Fruit fly (Drosophila melanogaster): ENCODE measurements around the gene CG10098.
A peak's percentile ranks its signal among the peaks of the same experiment; 100 is the strongest.

Gene CG10098

DNA sequence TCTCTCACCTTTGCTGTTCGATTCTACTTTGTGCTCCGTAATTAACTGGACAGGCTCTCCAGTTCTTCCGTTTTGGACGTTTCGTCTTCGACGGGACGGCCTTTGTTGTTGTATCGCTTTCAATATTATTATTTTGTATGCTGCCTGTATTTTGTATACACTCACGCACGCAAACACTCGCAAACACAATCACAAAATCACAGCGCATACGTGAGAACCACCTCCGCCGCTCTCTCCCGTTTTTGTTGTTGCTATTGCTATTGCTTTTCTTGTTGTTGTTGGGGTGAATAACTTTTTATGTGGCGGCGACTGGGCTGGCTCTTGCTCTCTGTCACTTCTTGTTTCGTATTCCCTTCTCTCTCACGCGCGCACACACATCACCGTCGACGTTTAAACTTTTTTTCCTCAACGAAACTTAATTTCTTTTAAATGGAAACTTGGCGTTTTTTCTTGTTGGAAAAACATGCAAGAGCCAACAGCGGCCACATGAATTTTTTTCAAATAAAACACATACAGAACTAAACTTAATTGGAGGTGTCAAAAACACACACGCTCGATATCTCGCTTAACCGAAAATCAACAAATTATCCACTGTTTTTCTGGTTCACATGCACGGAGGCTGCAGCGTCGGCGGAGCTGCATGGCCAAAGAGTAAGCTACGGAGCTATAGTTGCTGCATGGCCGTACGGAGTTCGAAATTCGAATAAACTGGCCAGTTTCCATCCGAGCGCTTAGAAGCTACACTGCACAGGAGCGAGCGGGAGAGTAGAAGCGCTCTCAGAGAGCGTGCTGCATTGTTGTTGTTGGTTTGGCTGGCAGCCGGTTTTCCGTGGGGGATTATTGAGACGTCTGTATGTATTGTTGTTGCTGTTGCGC lies 16.4 kb upstream of the CG10098 start (continued):
- TF ChIP-seq CG1647 (GFP tag; optimal IDR thresholded peaks at IDR 0.05) (peak; percentile 19), Med (GFP tag) (peak; percentile 74), Ets65A (GFP tag) (no peak), Jarid2 (GFP tag; optimal IDR thresholded peaks at IDR 0.05) (peak; percentile 52)

DNA sequence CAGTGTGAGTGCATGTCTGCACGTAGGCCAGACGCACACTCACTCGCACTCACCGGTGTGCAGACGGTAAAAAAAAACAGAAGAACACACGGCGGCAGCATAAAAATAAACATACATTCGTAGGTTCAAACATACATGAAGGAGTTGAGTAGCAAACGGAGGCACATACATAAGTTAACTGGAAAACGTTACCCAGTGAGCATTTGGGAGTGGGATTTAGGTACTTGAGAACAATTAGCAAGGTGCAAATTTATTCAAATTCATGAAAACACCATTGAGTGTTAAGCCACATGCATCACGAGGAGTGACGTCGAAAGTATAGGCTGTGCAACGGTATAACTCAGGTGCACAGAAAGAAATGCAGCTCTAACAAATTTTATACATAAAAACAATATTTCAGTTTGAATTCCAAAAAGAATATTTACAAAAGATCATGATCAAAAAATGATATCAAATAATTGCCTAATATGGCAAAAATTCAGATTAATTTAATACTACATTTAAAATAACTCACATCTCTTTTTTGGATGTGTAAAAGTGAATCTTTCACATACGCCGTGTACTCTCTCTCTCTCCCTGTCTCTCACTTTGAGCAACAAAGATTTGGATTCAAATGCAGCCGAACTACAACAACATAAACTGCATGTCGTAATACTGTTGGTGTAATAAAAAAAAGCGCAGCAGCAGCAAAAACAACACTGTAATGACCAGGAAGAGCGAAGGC lies 15.6 kb upstream of the CG10098 start:
- TF ChIP-seq Camta (GFP tag; optimal IDR thresholded peaks at IDR 0.05) (peak; percentile 96), slp2 (GFP tag; optimal IDR thresholded peaks at IDR 0.05) (peak; percentile 90), p53 (GFP tag; optimal IDR thresholded peaks at IDR 0.05) (peak; percentile 4), sc (optimal IDR thresholded peaks at IDR 0.05) (no peak), sc (GFP tag; optimal IDR thresholded peaks at IDR 0.05) (peak; percentile 96), CG12744 (GFP tag; optimal IDR thresholded peaks at IDR 0.05) (peak; percentile 82), CG9932 (GFP tag; IDR thresholded peaks at IDR 0.05) (no peak), gt (GFP tag; IDR thresholded peaks at IDR 0.05) (no peak), CG1647 (GFP tag; optimal IDR thresholded peaks at IDR 0.05) (peak; percentile 82), gcm2 (GFP tag; optimal IDR thresholded peaks at IDR 0.05) (peak; percentile 81), CG17385 (GFP tag; optimal IDR thresholded peaks at IDR 0.05) (peak; percentile 93), CG6654 (GFP tag; optimal IDR thresholded peaks at IDR 0.05) (peak; percentile 74), CG4360 (GFP tag; IDR thresholded peaks at IDR 0.05) (no peak), CG4282 (GFP tag; optimal IDR thresholded peaks at IDR 0.05) (peak; percentile 61), CG9797 (GFP tag; optimal IDR thresholded peaks at IDR 0.05) (peak; percentile 30), MTF-1 (GFP tag; optimal IDR thresholded peaks at IDR 0.05; ENCODE audit: borderline replicate concordance) (peak; percentile 91), Hr3 (GFP tag; optimal IDR thresholded peaks at IDR 0.05) (peak; percentile 96), Dip2 (GFP tag; IDR thresholded peaks at IDR 0.05) (no peak), CG16779 (GFP tag; IDR thresholded peaks at IDR 0.05) (no peak), Trl (optimal IDR thresholded peaks at IDR 0.05) (peak in 1 of 2 experiments; percentile 69), Trl (GFP tag; optimal IDR thresholded peaks at IDR 0.05) (peak; percentile 76), H15 (GFP tag; IDR thresholded peaks at IDR 0.05) (no peak), Fer3 (tag; optimal IDR thresholded peaks at IDR 0.05) (peak; percentile 88), Max (GFP tag; optimal IDR thresholded peaks at IDR 0.05) (peak; percentile 92), trem (tag; optimal IDR thresholded peaks at IDR 0.05) (peak; percentile 96), hth (optimal IDR thresholded peaks at IDR 0.05) (no peak), CG8388 (GFP tag; optimal IDR thresholded peaks at IDR 0.05) (peak; percentile 97), CG10565 (GFP tag; optimal IDR thresholded peaks at IDR 0.05) (peak; percentile 72), CG5180 (GFP tag; optimal IDR thresholded peaks at IDR 0.05) (peak; percentile 86), CG11695 (GFP tag; IDR thresholded peaks at IDR 0.05) (no peak), Fer1 (GFP tag; optimal IDR thresholded peaks at IDR 0.05) (peak; percentile 63), CG7556 (GFP tag; optimal IDR thresholded peaks at IDR 0.05) (peak; percentile 90), PHDP (tag; optimal IDR thresholded peaks at IDR 0.05) (peak; percentile 95), CG1832 (GFP tag; optimal IDR thresholded peaks at IDR 0.05) (no peak), CG32532 (GFP tag; IDR thresholded peaks at IDR 0.05) (no peak), Asciz (GFP tag; optimal IDR thresholded peaks at IDR 0.05) (peak; percentile 97), CG4404 (GFP tag; IDR thresholded peaks at IDR 0.05) (no peak), seq (GFP tag; IDR thresholded peaks at IDR 0.05) (no peak), prd (optimal IDR thresholded peaks at IDR 0.05) (no peak), prd (GFP tag; IDR thresholded peaks at IDR 0.05) (no peak), Xbp1 (GFP tag; optimal IDR thresholded peaks at IDR 0.05) (peak; percentile 95), D19B (GFP tag; optimal IDR thresholded peaks at IDR 0.05) (peak; percentile 31), tx (GFP tag; optimal IDR thresholded peaks at IDR 0.05) (peak; percentile 85), CG34422 (GFP tag; IDR thresholded peaks at IDR 0.05) (no peak), CG7963 (GFP tag; IDR thresholded peaks at IDR 0.05; ENCODE audit: partially characterized antibody) (no peak)
